Worm (Caenorhabditis elegans): Measurements from ENCODE around the gene flp-12.

ce11 chrX:4600987-4601386 is 8.8 kb upstream of the flp-12 start:
- TF ChIP-seq ceh-36 (tag; optimal IDR thresholded peaks at IDR 0.05) (no peak), flt-1 (GFP tag; IDR thresholded peaks at IDR 0.05) (no peak), hmbx-1 (tag; optimal IDR thresholded peaks at IDR 0.05) (no peak), B0310.2 (tag; optimal IDR thresholded peaks at IDR 0.05) (no peak), tra-4 (tag; optimal IDR thresholded peaks at IDR 0.05) (no peak), hmg-4 (GFP tag; optimal IDR thresholded peaks at IDR 0.05) (no peak), ama-1 (optimal IDR thresholded peaks at IDR 0.05) (no peak), scrt-1 (GFP tag; IDR thresholded peaks at IDR 0.05) (no peak), F13C5.2 (tag; optimal IDR thresholded peaks at IDR 0.05) (no peak), ceh-13 (GFP tag; optimal IDR thresholded peaks at IDR 0.05) (no peak), ets-7 (tag; optimal IDR thresholded peaks at IDR 0.05) (no peak)

Measured in whole organism, early embryonic.